Fruit fly (Drosophila melanogaster) whole organism, embryonic: ENCODE results near the gene Gart.

Experiments
- C15 ChIP-seq: fragments of 200-800 bp; sonication (Bioruptor generic); IDR thresholded peaks from 3 replicates; pipeline ENCODE4 v1.3.6; 2022; ENCODE audit warnings: missing biosample characterization, missing genetic modification characterization
- CG11247 ChIP-seq: fragments of 200-800 bp; sonication (Bioruptor generic); IDR thresholded peaks from 2 replicates; pipeline ENCODE4 v1.3.6; 2022; ENCODE audit warnings: missing biosample characterization, missing genetic modification characterization
- CG11695 ChIP-seq: fragments of 200-800 bp; sonication (Bioruptor generic); IDR thresholded peaks from 3 replicates; pipeline ENCODE4 v1.3.6; 2022; ENCODE audit warnings: missing biosample characterization, missing genetic modification characterization
- CG11696 ChIP-seq: fragments of 200-800 bp; sonication (Bioruptor generic); IDR thresholded peaks from 2 replicates; pipeline ENCODE4 v1.3.6; 2022; ENCODE audit warnings: missing biosample characterization, missing genetic modification characterization
- CG12071 ChIP-seq: fragments of 200-800 bp; sonication (Bioruptor generic); optimal IDR thresholded peaks from 3 replicates; lab custom pipeline; 2018; ENCODE audit warnings: missing biosample characterization, mild to moderate bottlenecking, missing genetic modification characterization
- CG1233 ChIP-seq: fragments of 200-800 bp; sonication (Bioruptor generic); optimal IDR thresholded peaks from 4 replicates; lab custom pipeline; 2018; ENCODE audit warnings: missing biosample characterization, mild to moderate bottlenecking, missing genetic modification characterization
- CG12769 ChIP-seq: fragments of 200-800 bp; sonication (Bioruptor generic); optimal IDR thresholded peaks from 2 replicates; lab custom pipeline; 2019; ENCODE audit warnings: missing biosample characterization, mild to moderate bottlenecking, missing genetic modification characterization, moderate library complexity
- CG13123 ChIP-seq: fragments of 200-800 bp; sonication (Bioruptor generic); optimal IDR thresholded peaks from 2 replicates; lab custom pipeline; 2016; ENCODE audit warnings: missing biosample characterization, missing genetic modification characterization
- CG15479 ChIP-seq: fragments of 200-800 bp; sonication (Bioruptor generic); optimal IDR thresholded peaks from 3 replicates; lab custom pipeline; 2019; ENCODE audit warnings: missing biosample characterization, mild to moderate bottlenecking, missing genetic modification characterization, moderate library complexity
- CG1603 ChIP-seq: fragments of 200-800 bp; sonication (Bioruptor generic); optimal IDR thresholded peaks from 2 replicates; lab custom pipeline; 2019; ENCODE audit warnings: missing biosample characterization, mild to moderate bottlenecking, missing genetic modification characterization, moderate library complexity
- CG17186 ChIP-seq: fragments of 200-800 bp; sonication (Bioruptor generic); optimal IDR thresholded peaks from 3 replicates; lab custom pipeline; 2017; ENCODE audit warnings: missing biosample characterization, missing genetic modification reagents, missing genetic modification characterization
- CG1832 ChIP-seq: fragments of 200-800 bp; sonication (Bioruptor generic); optimal IDR thresholded peaks from 2 replicates; lab custom pipeline; 2017; ENCODE audit warnings: missing biosample characterization, mild to moderate bottlenecking, missing genetic modification characterization, inconsistent platforms
- CG18476 ChIP-seq: fragments of 200-800 bp; sonication (Bioruptor generic); optimal IDR thresholded peaks from 2 replicates; lab custom pipeline; 2016; ENCODE audit warnings: missing biosample characterization, mild to moderate bottlenecking, missing genetic modification characterization
- CG2116 ChIP-seq: fragments of 200-800 bp; sonication (Bioruptor generic); optimal IDR thresholded peaks from 3 replicates; lab custom pipeline; 2018; ENCODE audit warnings: missing biosample characterization, mild to moderate bottlenecking, missing genetic modification characterization
- CG2889 ChIP-seq: fragments of 200-800 bp; sonication (Bioruptor generic); IDR thresholded peaks from 3 replicates; pipeline ENCODE4 v1.3.6; 2022; ENCODE audit warnings: missing biosample characterization, missing genetic modification characterization
- CG34376 ChIP-seq: fragments of 200-800 bp; sonication (Bioruptor generic); optimal IDR thresholded peaks from 2 replicates; lab custom pipeline; 2018; ENCODE audit warnings: missing biosample characterization, mild to moderate bottlenecking, missing genetic modification characterization
- CG3838 ChIP-seq: fragments of 200-800 bp; sonication (Bioruptor generic); optimal IDR thresholded peaks from 3 replicates; lab custom pipeline; 2016; ENCODE audit warnings: missing biosample characterization, missing genetic modification characterization
- CG4328 ChIP-seq: fragments of 200-800 bp; sonication (Bioruptor generic); optimal IDR thresholded peaks from 3 replicates; lab custom pipeline; 2017; ENCODE audit warnings: missing biosample characterization, missing genetic modification reagents, missing genetic modification characterization
- CG4424 ChIP-seq: fragments of 200-800 bp; sonication (Bioruptor generic); optimal IDR thresholded peaks from 3 replicates; lab custom pipeline; 2016; ENCODE audit warnings: missing biosample characterization, missing genetic modification characterization
- CG4730 ChIP-seq: fragments of 200-800 bp; sonication (Bioruptor generic); IDR thresholded peaks from 2 replicates; pipeline ENCODE4 v1.3.6; 2022; ENCODE audit warnings: missing biosample characterization, missing genetic modification characterization
- CG4820 ChIP-seq: fragments of 200-800 bp; sonication (Bioruptor generic); optimal IDR thresholded peaks from 3 replicates; lab custom pipeline; 2016; ENCODE audit warnings: missing biosample characterization, missing genetic modification characterization
- CG4854 ChIP-seq: fragments of 200-800 bp; sonication (Bioruptor generic); optimal IDR thresholded peaks from 2 replicates; lab custom pipeline; 2016; ENCODE audit warnings: missing biosample characterization, missing genetic modification characterization, inconsistent platforms
- D19B ChIP-seq: fragments of 200-800 bp; sonication (Bioruptor generic); optimal IDR thresholded peaks from 2 replicates; lab custom pipeline; 2017; ENCODE audit warnings: missing biosample characterization, mild to moderate bottlenecking, missing genetic modification characterization
- Dbx ChIP-seq: fragments of 200-800 bp; sonication (Bioruptor generic); IDR thresholded peaks from 3 replicates; pipeline ENCODE4 v1.3.6; 2022; ENCODE audit warnings: missing biosample characterization, missing genetic modification characterization
- Ets65A ChIP-seq: fragments of 200-800 bp; sonication (Bioruptor generic); peaks from one replicate; lab custom pipeline; 2016; ENCODE audit warnings: missing biosample characterization, missing genetic modification characterization
- Hey ChIP-seq: fragments of 200-800 bp; sonication (Bioruptor generic); optimal IDR thresholded peaks from 3 replicates; lab custom pipeline; 2018; ENCODE audit warnings: missing biosample characterization, mild to moderate bottlenecking, missing genetic modification characterization
- HmgD ChIP-seq: fragments of 200-800 bp; sonication (Bioruptor generic); optimal IDR thresholded peaks from 3 replicates; lab custom pipeline; 2016; ENCODE audit warnings: missing biosample characterization, missing genetic modification characterization
- MBD-R2 ChIP-seq: fragments of 200-800 bp; sonication (Bioruptor generic); IDR thresholded peaks from 2 replicates; pipeline ENCODE4 v1.3.6; 2022; ENCODE audit warnings: missing biosample characterization, missing genetic modification characterization
- MTF-1 ChIP-seq: fragments of 200-800 bp; sonication (Bioruptor generic); optimal IDR thresholded peaks from 2 replicates; lab custom pipeline; 2018; ENCODE audit warnings: missing biosample characterization, mild to moderate bottlenecking, missing genetic modification characterization, borderline replicate concordance
- Scr ChIP-seq: fragments of 200-800 bp; sonication (Bioruptor generic); IDR thresholded peaks from 2 replicates; pipeline ENCODE4 v1.3.6; 2022; ENCODE audit warnings: missing biosample characterization, missing genetic modification characterization; ENCODE audit not compliant: partially characterized antibody
- ac ChIP-seq: fragments of 200-800 bp; sonication (Bioruptor generic); optimal IDR thresholded peaks from 3 replicates; lab custom pipeline; 2017; ENCODE audit warnings: missing biosample characterization, mild to moderate bottlenecking, missing genetic modification characterization
- chn ChIP-seq: fragments of 200-800 bp; sonication (Bioruptor generic); optimal IDR thresholded peaks from 2 replicates; lab custom pipeline; 2016; ENCODE audit warnings: missing biosample characterization, missing genetic modification characterization
- dmrt11E ChIP-seq: fragments of 200-800 bp; sonication (Bioruptor generic); optimal IDR thresholded peaks from 3 replicates; lab custom pipeline; 2018; ENCODE audit warnings: missing biosample characterization, mild to moderate bottlenecking, missing genetic modification characterization, moderate library complexity
- ems ChIP-seq: fragments of 200-800 bp; sonication (Bioruptor generic); optimal IDR thresholded peaks from 3 replicates; lab custom pipeline; 2016; ENCODE audit warnings: missing biosample characterization, missing genetic modification characterization
- eyg ChIP-seq: fragments of 200-800 bp; sonication (Bioruptor generic); optimal IDR thresholded peaks from 3 replicates; lab custom pipeline; 2016; ENCODE audit warnings: missing biosample characterization, missing genetic modification characterization
- gce ChIP-seq: fragments of 200-800 bp; sonication (Bioruptor generic); IDR thresholded peaks from 3 replicates; pipeline ENCODE4 v1.3.6; 2022; ENCODE audit warnings: missing biosample characterization, missing genetic modification characterization
- gsb-n ChIP-seq: fragments of 200-800 bp; sonication (Bioruptor generic); optimal IDR thresholded peaks from 3 replicates; lab custom pipeline; 2018; ENCODE audit warnings: missing biosample characterization, mild to moderate bottlenecking, missing genetic modification characterization
- kah ChIP-seq: fragments of 200-800 bp; sonication (Bioruptor generic); optimal IDR thresholded peaks from 2 replicates; lab custom pipeline; 2018; ENCODE audit warnings: missing biosample characterization, mild to moderate bottlenecking, missing genetic modification characterization
- kni ChIP-seq: fragments of 200-800 bp; sonication (Bioruptor generic); optimal IDR thresholded peaks from 3 replicates; lab custom pipeline; 2017; ENCODE audit warnings: mild to moderate bottlenecking, missing biosample characterization, missing genetic modification reagents, missing genetic modification characterization
- luna ChIP-seq: fragments of 200-800 bp; sonication (Bioruptor generic); optimal IDR thresholded peaks from 2 replicates; lab custom pipeline; 2016; ENCODE audit warnings: missing biosample characterization, missing genetic modification characterization
- prd ChIP-seq, 3 experiments: fragments of >200 bp in 2 of 3; fragments of 200-800 bp in 1 of 3; sonication (Bioruptor generic) in 1 of 3; optimal IDR thresholded peaks in 2 of 3; IDR thresholded peaks in 1 of 3; 2 replicates in 2 of 3; 3 replicates in 1 of 3; pipeline versions ENCODE4 v1.3.6 to Lab custom; 2017 to 2022; ENCODE audit warnings: missing biosample characterization in 1 of 3, missing genetic modification characterization in 1 of 3
- repo ChIP-seq: fragments of 200-800 bp; sonication (Bioruptor generic); optimal IDR thresholded peaks from 2 replicates; lab custom pipeline; 2016; ENCODE audit warnings: missing biosample characterization, missing genetic modification characterization
- sna ChIP-seq: fragments of 200-800 bp; sonication (Bioruptor generic); IDR thresholded peaks from 2 replicates; pipeline ENCODE4 v1.3.6; 2022; ENCODE audit warnings: missing biosample characterization, missing genetic modification characterization; ENCODE audit not compliant: partially characterized antibody
- sqz ChIP-seq: fragments of 200-800 bp; sonication (Bioruptor generic); optimal IDR thresholded peaks from 3 replicates; lab custom pipeline; 2018; ENCODE audit warnings: missing biosample characterization, mild to moderate bottlenecking, missing genetic modification characterization
- stc ChIP-seq: fragments of 200-800 bp; sonication (Bioruptor generic); IDR thresholded peaks from 2 replicates; pipeline ENCODE4 v1.3.6; 2022; ENCODE audit warnings: missing biosample characterization, missing genetic modification characterization
- tio ChIP-seq: fragments of 200-800 bp; sonication (Bioruptor generic); optimal IDR thresholded peaks from 2 replicates; lab custom pipeline; 2017; ENCODE audit warnings: missing biosample characterization, missing genetic modification characterization, inconsistent platforms
- tll ChIP-seq, 2 experiments: fragments of 200-800 bp in 1 of 2; fragments of >200 bp in 1 of 2; sonication (Bioruptor generic) in 1 of 2; optimal IDR thresholded peaks; 2 replicates each; lab custom pipeline; 2017 to 2019; ENCODE audit warnings: missing biosample characterization in 2 of 2, missing genetic modification characterization in 2 of 2, mild to moderate bottlenecking in 1 of 2, moderate library complexity in 1 of 2
- twi ChIP-seq: fragments of 200-800 bp; optimal IDR thresholded peaks from 2 replicates; lab custom pipeline; 2019; ENCODE audit warnings: missing biosample characterization, mild to moderate bottlenecking, missing genetic modification characterization, moderate library complexity
- wor ChIP-seq: fragments of 200-800 bp; sonication (Bioruptor generic); IDR thresholded peaks from 2 replicates; pipeline ENCODE4 v1.3.6; 2022; ENCODE audit warnings: missing biosample characterization, missing genetic modification characterization

Gene Gart

DNA sequence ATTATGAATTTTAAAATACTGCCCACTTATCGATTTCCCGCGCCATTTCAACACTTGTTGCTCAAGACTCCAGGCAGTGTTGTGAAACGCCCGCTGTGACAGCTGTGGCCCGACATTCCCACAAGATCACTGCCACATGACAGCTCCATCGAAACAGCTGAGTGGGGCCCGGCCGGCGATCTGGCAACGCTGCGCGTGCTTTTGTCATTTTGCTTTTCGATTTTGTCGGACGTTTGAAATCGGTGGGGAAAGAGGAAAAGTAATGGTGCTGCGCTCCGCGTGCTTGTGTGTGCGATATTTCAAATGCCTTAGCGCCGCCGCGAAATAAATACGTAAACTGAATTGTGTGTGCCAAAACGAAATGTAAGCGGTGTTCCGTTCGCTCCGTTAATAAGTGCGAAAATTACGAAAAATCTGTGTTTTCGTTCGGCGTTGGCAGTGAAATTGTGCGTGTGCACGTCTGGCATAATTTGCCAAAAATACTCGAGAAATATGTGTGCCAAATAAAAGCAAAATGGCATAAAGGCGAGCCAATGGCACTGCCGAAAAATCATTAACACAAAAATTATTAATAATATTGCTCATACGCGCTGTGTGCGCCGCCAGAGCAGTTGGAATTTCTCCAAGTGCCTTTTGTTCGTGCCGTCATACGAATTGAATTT lies 18.6 kb upstream of the Gart start (continued):
- peak in 1 of 2 experiments; percentile 2 for TF ChIP-seq tll (GFP tag; optimal IDR thresholded peaks at IDR 0.05; lab: Kevin White, UChicago)
- TF ChIP-seq eyg: no peak
- peak; percentile 45 for TF ChIP-seq chn (GFP tag; lab: Kevin White, UChicago)
- TF ChIP-seq ems (GFP tag; lab: Kevin White, UChicago): peak; percentile 47
- no peak for TF ChIP-seq gsb-n (tag; lab: Kevin White, UChicago)
- TF ChIP-seq Ets65A: peak; percentile 68
- TF ChIP-seq kah (GFP tag; lab: Kevin White, UChicago): peak; percentile 92
- peak; percentile 59; the same call in 1 of the 2 replicates for TF ChIP-seq CG11247 (GFP tag; lab: Robert Waterston, UW)
- no peak for TF ChIP-seq kni (GFP tag; lab: Kevin White, UChicago)
- TF ChIP-seq CG17186 (GFP tag; lab: Kevin White, UChicago): peak; percentile 83
- no peak for TF ChIP-seq D19B (GFP tag; lab: Kevin White, UChicago)
- no peak for TF ChIP-seq wor (GFP tag; lab: Robert Waterston, UW)
- no peak for TF ChIP-seq CG11696 (GFP tag; lab: Robert Waterston, UW)
- TF ChIP-seq CG2889 (GFP tag; lab: Robert Waterston, UW): peak; percentile 62; the same call in 1 of the 3 replicates
- peak; percentile 8 for TF ChIP-seq Hey
- TF ChIP-seq CG4854: no peak
- peak; percentile 83 for TF ChIP-seq MBD-R2
- no peak for TF ChIP-seq sqz (GFP tag; lab: Kevin White, UChicago)
- peak; percentile 71 for TF ChIP-seq Scr (GFP tag; lab: Robert Waterston, UW)
- peak; percentile 38 for TF ChIP-seq repo
- TF ChIP-seq CG4730 (GFP tag; lab: Robert Waterston, UW): no peak
- TF ChIP-seq CG18476: peak; percentile 15
- TF ChIP-seq CG12071 (GFP tag; lab: Kevin White, UChicago): peak; percentile 42
- no peak for TF ChIP-seq CG15479 (GFP tag; lab: Kevin White, UChicago)
- no peak for TF ChIP-seq CG4820 (GFP tag; lab: Kevin White, UChicago)
- peak; percentile 66; the same call in 1 of the 2 replicates for TF ChIP-seq sna
- TF ChIP-seq CG4424 (GFP tag; lab: Kevin White, UChicago): peak; percentile 8
- peak; percentile 69 for TF ChIP-seq Dbx (GFP tag; lab: Robert Waterston, UW)
- TF ChIP-seq MTF-1: peak; percentile 49
- TF ChIP-seq CG13123 (GFP tag; lab: Kevin White, UChicago): peak; percentile 51
- no peak for TF ChIP-seq CG3838 (GFP tag; lab: Kevin White, UChicago)
- TF ChIP-seq CG1233 (GFP tag; lab: Kevin White, UChicago): peak; percentile 43
- peak; percentile 90 for TF ChIP-seq CG1603 (tag; lab: Kevin White, UChicago)
- no peak for TF ChIP-seq CG1832 (GFP tag; lab: Kevin White, UChicago)
- no peak for TF ChIP-seq prd (optimal IDR thresholded peaks at IDR 0.05; lab: Kevin White, UChicago)
- TF ChIP-seq prd (GFP tag; IDR thresholded peaks at IDR 0.05; lab: Robert Waterston, UW): peak; percentile 55; the same call in 2 of the 3 replicates
- TF ChIP-seq stc (GFP tag; lab: Robert Waterston, UW): peak; percentile 29
- TF ChIP-seq CG4328: peak; percentile 26
- peak; percentile 39 for TF ChIP-seq twi
- peak; percentile 74 for TF ChIP-seq CG34376 (GFP tag; lab: Kevin White, UChicago)
- TF ChIP-seq dmrt11E (tag; lab: Kevin White, UChicago): no peak
- TF ChIP-seq C15 (GFP tag; lab: Robert Waterston, UW): no peak
- TF ChIP-seq CG12769 (tag; lab: Kevin White, UChicago): peak; percentile 77
- TF ChIP-seq gce (GFP tag; lab: Robert Waterston, UW): no peak; the same call in 2 of the 3 replicates
- peak; percentile 78 for TF ChIP-seq HmgD
- no peak for TF ChIP-seq ac (GFP tag; lab: Kevin White, UChicago)
- TF ChIP-seq CG2116 (GFP tag; lab: Kevin White, UChicago): peak; percentile 80
- TF ChIP-seq tio (GFP tag; lab: Kevin White, UChicago): no peak
- peak; percentile 1 for TF ChIP-seq luna (GFP tag; lab: Kevin White, UChicago)
- TF ChIP-seq CG11695: peak; percentile 53; the same call in 1 of the 3 replicates
